Worm (Caenorhabditis elegans): ENCODE data around the gene F49H12.3.
A peak's percentile ranks its signal among the peaks of the same experiment; 100 is the strongest.

The F49H12.3 gene

ce11 chrX:2110603-2111327 lies 26.6 kb downstream of the F49H12.3 start:
- TF ChIP-seq ceh-63 (GFP tag; optimal IDR thresholded peaks at IDR 0.05), result no peak
- no peak for TF ChIP-seq efl-1 (optimal IDR thresholded peaks at IDR 0.05)
- no peak for TF ChIP-seq efl-1 (GFP tag; optimal IDR thresholded peaks at IDR 0.05 in 1 of 2)
- TF ChIP-seq lin-14 (GFP tag; optimal IDR thresholded peaks at IDR 0.05), result no peak
- no peak for TF ChIP-seq mef-2 (tag; optimal IDR thresholded peaks at IDR 0.05)
- TF ChIP-seq blmp-1 (tag; optimal IDR thresholded peaks at IDR 0.05), result no peak
- no peak for TF ChIP-seq efl-3 (GFP tag; optimal IDR thresholded peaks at IDR 0.05)
- no peak for TF ChIP-seq unc-86 (tag; optimal IDR thresholded peaks at IDR 0.05)

- TF ChIP-seq lin-15B (tag; optimal IDR thresholded peaks at IDR 0.05) (no peak), lin-35 (GFP tag; optimal IDR thresholded peaks at IDR 0.05) (no peak), nhr-47 (tag; optimal IDR thresholded peaks at IDR 0.05) (no peak), lin-13 (GFP tag; optimal IDR thresholded peaks at IDR 0.05) (no peak), sup-37 (GFP tag; optimal IDR thresholded peaks at IDR 0.05) (no peak), irx-1 (tag; optimal IDR thresholded peaks at IDR 0.05) (no peak), swsn-7 (tag; optimal IDR thresholded peaks at IDR 0.05) (no peak), tlp-1 (tag; optimal IDR thresholded peaks at IDR 0.05) (no peak), nhr-12 (tag; optimal IDR thresholded peaks at IDR 0.05) (no peak), aly-2 (tag; optimal IDR thresholded peaks at IDR 0.05) (no peak), mef-2 (tag; optimal IDR thresholded peaks at IDR 0.05) (no peak), zip-4 (GFP tag; optimal IDR thresholded peaks at IDR 0.05) (no peak), dsc-1 (tag; optimal IDR thresholded peaks at IDR 0.05) (no peak), dpl-1 (GFP tag; optimal IDR thresholded peaks at IDR 0.05) (no peak), tbx-2 (tag; optimal IDR thresholded peaks at IDR 0.05) (no peak)
Measured at ce11 chrX:2113004-2113403, 28.8 kb downstream of the F49H12.3 start, which contains the start of gene bus-5. Gene bus-5, minus strand, starts transcription at chrX:2113104.

- TF ChIP-seq mef-2 (tag; optimal IDR thresholded peaks at IDR 0.05) (no peak), ceh-63 (GFP tag; optimal IDR thresholded peaks at IDR 0.05) (no peak), sox-4 (tag; optimal IDR thresholded peaks at IDR 0.05) (no peak), pqm-1 (tag; optimal IDR thresholded peaks at IDR 0.05) (no peak), rnt-1 (tag; optimal IDR thresholded peaks at IDR 0.05) (no peak), pax-3 (tag; optimal IDR thresholded peaks at IDR 0.05) (no peak), nhr-47 (tag; optimal IDR thresholded peaks at IDR 0.05) (no peak), egl-27 (tag; optimal IDR thresholded peaks at IDR 0.05) (no peak), unc-30 (tag; optimal IDR thresholded peaks at IDR 0.05) (no peak), lin-39 (tag; optimal IDR thresholded peaks at IDR 0.05) (no peak), hlh-4 (tag; optimal IDR thresholded peaks at IDR 0.05) (no peak), sptf-1 (tag; optimal IDR thresholded peaks at IDR 0.05) (no peak), swsn-7 (tag; optimal IDR thresholded peaks at IDR 0.05) (no peak), unc-62 (GFP tag; optimal IDR thresholded peaks at IDR 0.05) (no peak), unc-86 (tag; optimal IDR thresholded peaks at IDR 0.05) (no peak), lin-15B (tag; optimal IDR thresholded peaks at IDR 0.05) (no peak), fkh-8 (tag; optimal IDR thresholded peaks at IDR 0.05) (no peak)
Measured at ce11 chrX:2114171-2114570, 30.0 kb downstream of the F49H12.3 start.

- TF ChIP-seq blmp-1 (tag; optimal IDR thresholded peaks at IDR 0.05), result peak; percentile 83
- no peak for TF ChIP-seq nhr-19 (GFP tag; conservative IDR thresholded peaks at IDR 0.05)
- peak; percentile 10 for TF ChIP-seq ztf-4 (tag; optimal IDR thresholded peaks at IDR 0.05)
- TF ChIP-seq nhr-85 (tag), result peak; percentile 77
- TF ChIP-seq pag-3 (tag; optimal IDR thresholded peaks at IDR 0.05; ENCODE audit: borderline replicate concordance, insufficient read depth), result no peak
- no peak for TF ChIP-seq sptf-1 (tag; optimal IDR thresholded peaks at IDR 0.05)
- TF ChIP-seq nhr-90 (tag; optimal IDR thresholded peaks at IDR 0.05; ENCODE audit: poor library complexity), result no peak
- peak; percentile 9 for TF ChIP-seq nhr-71 (tag; optimal IDR thresholded peaks at IDR 0.05)
- peak; percentile 4 for TF ChIP-seq nhr-20 (tag; optimal IDR thresholded peaks at IDR 0.05)
- no peak for TF ChIP-seq rnt-1 (tag; optimal IDR thresholded peaks at IDR 0.05)
- peak; percentile 19 for TF ChIP-seq lin-14 (GFP tag; optimal IDR thresholded peaks at IDR 0.05)
Measured at ce11 chrX:2116304-2116867, 32.2 kb downstream of the F49H12.3 start.
